Worm (Caenorhabditis elegans) whole organism, mixed stage, embryonic: ENCODE results near the gene ZK792.4.

Experiments
- M03D4.4 ChIP-seq: sonication (generic microtip); optimal IDR thresholded peaks from 2 replicates; lab custom pipeline; 2017; ENCODE audit warnings: mild to moderate bottlenecking, missing genetic modification characterization, missing compliant biosample characterization
- bed-3 ChIP-seq: fragments of 200-800 bp; sonication (Bioruptor generic); optimal IDR thresholded peaks from 3 replicates; lab custom pipeline; 2018; ENCODE audit warnings: mild to moderate bottlenecking, missing genetic modification characterization, moderate library complexity, missing compliant biosample characterization
- ceh-39 ChIP-seq: fragments of 150-350 bp; optimal IDR thresholded peaks from 2 replicates; lab custom pipeline; 2014; ENCODE audit warnings: missing biosample characterization, missing genetic modification characterization
- ceh-43 ChIP-seq: fragments of 200-800 bp; sonication (Bioruptor generic); optimal IDR thresholded peaks from 2 replicates; lab custom pipeline; 2018; ENCODE audit warnings: mild to moderate bottlenecking, missing genetic modification characterization, moderate library complexity, missing compliant biosample characterization
- ceh-83 ChIP-seq: fragments of 200-800 bp; sonication (Bioruptor generic); optimal IDR thresholded peaks from 2 replicates; lab custom pipeline; 2018; ENCODE audit warnings: mild to moderate bottlenecking, missing genetic modification characterization, missing compliant biosample characterization
- ces-1 ChIP-seq: fragments of 150-350 bp; optimal IDR thresholded peaks from 2 replicates; lab custom pipeline; 2014; ENCODE audit warnings: missing biosample characterization, missing genetic modification reagents, missing genetic modification characterization
- drap-1 ChIP-seq: fragments of 200-800 bp; sonication (Bioruptor generic); optimal IDR thresholded peaks from 3 replicates; lab custom pipeline; 2018; ENCODE audit warnings: mild to moderate bottlenecking, missing genetic modification characterization, missing compliant biosample characterization
- elt-1 ChIP-seq: sonication (generic microtip); optimal IDR thresholded peaks from 2 replicates; lab custom pipeline; 2017; ENCODE audit warnings: missing genetic modification characterization, mild to moderate bottlenecking, missing compliant biosample characterization, antibody characterized with exemption, moderate library complexity, borderline replicate concordance; ENCODE audit not compliant: insufficient read depth
- elt-3 ChIP-seq: fragments of 150-350 bp; optimal IDR thresholded peaks from 2 replicates; lab custom pipeline; 2014; ENCODE audit warnings: missing biosample characterization, missing genetic modification characterization
- flh-1 ChIP-seq: fragments of 200-800 bp; sonication (Bioruptor generic); optimal IDR thresholded peaks from 2 replicates; lab custom pipeline; 2018; ENCODE audit warnings: mild to moderate bottlenecking, missing genetic modification characterization, moderate library complexity, missing compliant biosample characterization
- ham-2 ChIP-seq: fragments of 200-800 bp; sonication (Bioruptor generic); optimal IDR thresholded peaks from 2 replicates; lab custom pipeline; 2018; ENCODE audit warnings: mild to moderate bottlenecking, missing genetic modification characterization, missing compliant biosample characterization
- hlh-1 ChIP-seq: fragments of 150-350 bp; optimal IDR thresholded peaks from 2 replicates; lab custom pipeline; 2014; ENCODE audit warnings: missing biosample characterization, missing genetic modification reagents, missing genetic modification characterization
- lin-13 ChIP-seq: fragments of 150-350 bp; optimal IDR thresholded peaks from 2 replicates; lab custom pipeline; 2014; ENCODE audit warnings: missing biosample characterization, missing genetic modification characterization
- lin-32 ChIP-seq: fragments of 200-800 bp; sonication (Bioruptor generic); optimal IDR thresholded peaks from 2 replicates; lab custom pipeline; 2018; ENCODE audit warnings: mild to moderate bottlenecking, missing genetic modification characterization, missing compliant biosample characterization
- lsy-2 ChIP-seq: fragments of 150-350 bp; optimal IDR thresholded peaks from 2 replicates; lab custom pipeline; 2014; ENCODE audit warnings: missing biosample characterization, missing genetic modification characterization
- mep-1 ChIP-seq: fragments of 150-350 bp; optimal IDR thresholded peaks from 2 replicates; lab custom pipeline; 2017; ENCODE audit warnings: missing biosample characterization, missing genetic modification reagents, missing genetic modification characterization, inconsistent platforms
- mls-2 ChIP-seq: sonication (generic microtip); optimal IDR thresholded peaks from 2 replicates; lab custom pipeline; 2016; ENCODE audit warnings: mild to moderate bottlenecking, missing genetic modification characterization, moderate library complexity, missing compliant biosample characterization
- nhr-12 ChIP-seq: fragments of 150-350 bp; optimal IDR thresholded peaks from 2 replicates; lab custom pipeline; 2014; ENCODE audit warnings: missing biosample characterization, missing genetic modification characterization
- nhr-2 ChIP-seq: fragments of 150-350 bp; optimal IDR thresholded peaks from 2 replicates; lab custom pipeline; 2014; ENCODE audit warnings: missing biosample characterization, missing genetic modification characterization
- nhr-237 ChIP-seq: fragments of 150-350 bp; optimal IDR thresholded peaks from 2 replicates; lab custom pipeline; 2014; ENCODE audit warnings: missing biosample characterization, missing genetic modification characterization
- nhr-28 ChIP-seq: fragments of 150-350 bp; optimal IDR thresholded peaks from 2 replicates; lab custom pipeline; 2014; ENCODE audit warnings: missing biosample characterization, missing genetic modification characterization
- nhr-76 ChIP-seq: sonication (generic microtip); optimal IDR thresholded peaks from 2 replicates; lab custom pipeline; 2017; ENCODE audit warnings: missing biosample characterization, missing genetic modification characterization
- pha-4 ChIP-seq: fragments of 150-350 bp; optimal IDR thresholded peaks from 2 replicates; lab custom pipeline; 2018; ENCODE audit warnings: missing biosample characterization, missing genetic modification reagents, missing genetic modification characterization
- sem-2 ChIP-seq: fragments of 200-800 bp; sonication (Bioruptor generic); optimal IDR thresholded peaks from 2 replicates; lab custom pipeline; 2018; ENCODE audit warnings: mild to moderate bottlenecking, missing genetic modification characterization, missing compliant biosample characterization
- snpc-4 ChIP-seq: fragments of 150-350 bp; optimal IDR thresholded peaks from 2 replicates; lab custom pipeline; 2014; ENCODE audit warnings: missing biosample characterization, missing genetic modification characterization
- sptf-1 ChIP-seq: sonication (generic microtip); optimal IDR thresholded peaks from 2 replicates; lab custom pipeline; 2017; ENCODE audit warnings: mild to moderate bottlenecking, missing genetic modification characterization, moderate library complexity, missing compliant biosample characterization
- tbx-8 ChIP-seq: fragments of 200-800 bp; sonication (Bioruptor generic); optimal IDR thresholded peaks from 2 replicates; lab custom pipeline; 2018; ENCODE audit warnings: mild to moderate bottlenecking, missing genetic modification characterization, moderate library complexity, missing compliant biosample characterization
- unc-120 ChIP-seq: sonication (generic microtip); optimal IDR thresholded peaks from 2 replicates; lab custom pipeline; 2017; ENCODE audit warnings: missing genetic modification characterization, missing compliant biosample characterization; ENCODE audit not compliant: poor library complexity, severe bottlenecking
- unc-39 ChIP-seq: fragments of 150-350 bp; optimal IDR thresholded peaks from 2 replicates; lab custom pipeline; 2014; ENCODE audit warnings: missing biosample characterization, missing genetic modification characterization
- unc-62 ChIP-seq: fragments of 150-350 bp; optimal IDR thresholded peaks from 2 replicates; lab custom pipeline; 2014; ENCODE audit warnings: missing biosample characterization, missing genetic modification reagents, missing genetic modification characterization
- zip-8 ChIP-seq: fragments of 150-350 bp; optimal IDR thresholded peaks from 2 replicates; lab custom pipeline; 2014; ENCODE audit warnings: missing biosample characterization, missing genetic modification characterization
- ztf-11 ChIP-seq: fragments of 150-350 bp; optimal IDR thresholded peaks from 2 replicates; lab custom pipeline; 2014; ENCODE audit warnings: missing biosample characterization, missing genetic modification characterization

Gene ZK792.4

ce11 chrIV:11640915-11641314 is 40.9 kb downstream of the ZK792.4 start, which contains the start of gene ttr-50:
Gene ttr-50, minus strand, starts transcription at chrIV:11641015.
- no peak for TF ChIP-seq bed-3 (GFP tag; lab: Kevin White, UChicago)
- TF ChIP-seq zip-8 (tag; lab: Kevin White, UChicago): no peak
- TF ChIP-seq lin-32 (GFP tag; lab: Kevin White, UChicago): no peak
- no peak for TF ChIP-seq sem-2 (GFP tag; lab: Kevin White, UChicago)
- TF ChIP-seq mep-1 (tag; lab: Kevin White, UChicago): no peak
- no peak for TF ChIP-seq nhr-76 (tag; lab: Kevin White, UChicago)
- no peak for TF ChIP-seq unc-120 (tag; lab: Kevin White, UChicago)
- no peak for TF ChIP-seq nhr-12
- TF ChIP-seq hlh-1 (tag; lab: Kevin White, UChicago): no peak
- no peak for TF ChIP-seq mls-2
- TF ChIP-seq nhr-2 (tag; lab: Kevin White, UChicago): no peak
- TF ChIP-seq flh-1: no peak
- no peak for TF ChIP-seq snpc-4 (tag; lab: Kevin White, UChicago)
- no peak for TF ChIP-seq nhr-28 (tag; lab: Kevin White, UChicago)
- TF ChIP-seq lsy-2 (tag; lab: Kevin White, UChicago): no peak
- no peak for TF ChIP-seq unc-39 (tag; lab: Kevin White, UChicago)
- no peak for TF ChIP-seq drap-1 (GFP tag; lab: Kevin White, UChicago)

- TF ChIP-seq ceh-39 (tag; lab: Kevin White, UChicago) (no peak), M03D4.4 (tag; lab: Kevin White, UChicago) (no peak), nhr-28 (tag; lab: Kevin White, UChicago) (no peak), ceh-43 (GFP tag; lab: Kevin White, UChicago) (no peak)
Observed at ce11 chrIV:11638016-11638415, 43.8 kb downstream of the ZK792.4 start, which contains the start of gene rbm-17. Gene rbm-17, plus strand, starts transcription at chrIV:11638316.

- TF ChIP-seq mls-2: no peak
- no peak for TF ChIP-seq nhr-76 (tag; lab: Kevin White, UChicago)
- TF ChIP-seq lin-13: no peak
- TF ChIP-seq zip-8 (tag; lab: Kevin White, UChicago): no peak
- TF ChIP-seq elt-3: no peak
- no peak for TF ChIP-seq snpc-4 (tag; lab: Kevin White, UChicago)
- no peak for TF ChIP-seq elt-1
- no peak for TF ChIP-seq bed-3 (GFP tag; lab: Kevin White, UChicago)
- no peak for TF ChIP-seq ztf-11
- TF ChIP-seq ham-2 (GFP tag; lab: Kevin White, UChicago): no peak
- no peak for TF ChIP-seq unc-120 (tag; lab: Kevin White, UChicago)
- TF ChIP-seq lin-32 (GFP tag; lab: Kevin White, UChicago): no peak
- TF ChIP-seq lsy-2 (tag; lab: Kevin White, UChicago): no peak
- no peak for TF ChIP-seq sem-2 (GFP tag; lab: Kevin White, UChicago)
- no peak for TF ChIP-seq tbx-8 (GFP tag; lab: Kevin White, UChicago)
- TF ChIP-seq unc-62 (GFP tag; lab: Kevin White, UChicago): no peak
- TF ChIP-seq hlh-1 (tag; lab: Kevin White, UChicago): no peak
- no peak for TF ChIP-seq nhr-2 (tag; lab: Kevin White, UChicago)
Observed at ce11 chrIV:11636409-11636723, 45.4 kb downstream of the ZK792.4 start, which contains the start of gene F58B3.6. Gene F58B3.6, plus strand, starts transcription at chrIV:11636648.

- TF ChIP-seq lsy-2 (tag; lab: Kevin White, UChicago): peak; percentile 60
- peak; percentile 50 for TF ChIP-seq sptf-1
- TF ChIP-seq ces-1: peak; percentile 65
- peak; percentile 3 for TF ChIP-seq unc-120 (tag; lab: Kevin White, UChicago)
- TF ChIP-seq ceh-43 (GFP tag; lab: Kevin White, UChicago): no peak
- TF ChIP-seq ceh-39 (tag; lab: Kevin White, UChicago): peak; percentile 66
- TF ChIP-seq nhr-237 (tag; lab: Kevin White, UChicago): peak; percentile 88
- TF ChIP-seq unc-39 (tag; lab: Kevin White, UChicago): no peak
- TF ChIP-seq ceh-83 (GFP tag; lab: Kevin White, UChicago): no peak
- no peak for TF ChIP-seq elt-1
- no peak for TF ChIP-seq ztf-11
- no peak for TF ChIP-seq drap-1 (GFP tag; lab: Kevin White, UChicago)
- peak; percentile 17 for TF ChIP-seq mep-1 (tag; lab: Kevin White, UChicago)
- peak; percentile 20 for TF ChIP-seq pha-4
- no peak for TF ChIP-seq unc-62 (GFP tag; lab: Kevin White, UChicago)
- TF ChIP-seq, all 35 proteins: peak for 8
Observed at ce11 chrIV:11635437-11636408, 46.1 kb downstream of the ZK792.4 start, which contains the start of gene mars-1. Gene mars-1, minus strand, starts transcription at chrIV:11635487.
